Fruit fly (Drosophila melanogaster) whole organism, embryonic: ENCODE measurements around the gene CG13070.

ENCODE experiments used
- BEAF-32 ChIP-seq: fragments of 200-800 bp; sonication (Bioruptor generic); optimal IDR thresholded peaks from 3 replicates; lab custom pipeline; 2017; ENCODE audit warnings: missing biosample characterization, missing genetic modification characterization, mild to moderate bottlenecking, moderate library complexity, missing genetic modification reagents
- CG10565 ChIP-seq: fragments of 200-800 bp; sonication (Bioruptor generic); optimal IDR thresholded peaks from 3 replicates; lab custom pipeline; 2016; ENCODE audit warnings: missing biosample characterization, mild to moderate bottlenecking, missing genetic modification characterization
- CG10979 ChIP-seq: fragments of 200-800 bp; sonication (Bioruptor generic); optimal IDR thresholded peaks from 2 replicates; lab custom pipeline; 2018; ENCODE audit warnings: missing biosample characterization, mild to moderate bottlenecking, missing genetic modification characterization, moderate library complexity
- CG11247 ChIP-seq: fragments of 200-800 bp; sonication (Bioruptor generic); IDR thresholded peaks from 2 replicates; pipeline ENCODE4 v1.3.6; 2022; ENCODE audit warnings: missing biosample characterization, missing genetic modification characterization
- CG11504 ChIP-seq: fragments of 200-800 bp; sonication (Bioruptor generic); optimal IDR thresholded peaks from 3 replicates; lab custom pipeline; 2019; ENCODE audit warnings: missing biosample characterization, mild to moderate bottlenecking, missing genetic modification characterization, moderate library complexity
- CG15011 ChIP-seq: fragments of 200-800 bp; sonication (Bioruptor generic); optimal IDR thresholded peaks from 3 replicates; lab custom pipeline; 2018; ENCODE audit warnings: missing biosample characterization, mild to moderate bottlenecking, missing genetic modification characterization
- CG1529 ChIP-seq: fragments of 200-800 bp; sonication (Bioruptor generic); optimal IDR thresholded peaks from 3 replicates; lab custom pipeline; 2018; ENCODE audit warnings: missing biosample characterization, missing genetic modification characterization
- CG17186 ChIP-seq: fragments of 200-800 bp; sonication (Bioruptor generic); optimal IDR thresholded peaks from 3 replicates; lab custom pipeline; 2017; ENCODE audit warnings: missing biosample characterization, missing genetic modification reagents, missing genetic modification characterization
- CG17361 ChIP-seq: fragments of 200-800 bp; sonication (Bioruptor generic); IDR thresholded peaks from 3 replicates; pipeline ENCODE4 v1.3.6; 2022; ENCODE audit warnings: missing biosample characterization, missing genetic modification characterization
- CG17385 ChIP-seq: fragments of 200-800 bp; sonication (Bioruptor generic); optimal IDR thresholded peaks from 3 replicates; lab custom pipeline; 2018; ENCODE audit warnings: missing biosample characterization, mild to moderate bottlenecking, missing genetic modification characterization
- CG18262 ChIP-seq: fragments of 200-800 bp; optimal IDR thresholded peaks from 3 replicates; lab custom pipeline; 2019; ENCODE audit warnings: missing biosample characterization, mild to moderate bottlenecking, missing genetic modification characterization, moderate library complexity
- CG18619 ChIP-seq: fragments of 200-800 bp; sonication (Bioruptor generic); optimal IDR thresholded peaks from 3 replicates; lab custom pipeline; 2017; ENCODE audit warnings: missing biosample characterization, mild to moderate bottlenecking, missing genetic modification characterization
- CG6254 ChIP-seq: fragments of 200-800 bp; sonication (Bioruptor generic); optimal IDR thresholded peaks from 3 replicates; lab custom pipeline; 2017; ENCODE audit warnings: mild to moderate bottlenecking, missing biosample characterization, missing genetic modification reagents, missing genetic modification characterization
- CG6683 ChIP-seq: fragments of 200-800 bp; sonication (Bioruptor generic); optimal IDR thresholded peaks from 2 replicates; lab custom pipeline; 2017; ENCODE audit warnings: missing biosample characterization, mild to moderate bottlenecking, missing genetic modification characterization, missing genetic modification reagents
- CG6813 ChIP-seq: fragments of 200-800 bp; sonication (Bioruptor generic); optimal IDR thresholded peaks from 2 replicates; lab custom pipeline; 2017; ENCODE audit warnings: missing biosample characterization, missing genetic modification characterization, mild to moderate bottlenecking, moderate library complexity, missing genetic modification reagents
- CG6854 ChIP-seq: fragments of 200-800 bp; sonication (Bioruptor generic); optimal IDR thresholded peaks from 3 replicates; lab custom pipeline; 2017; ENCODE audit warnings: missing biosample characterization, mild to moderate bottlenecking, missing genetic modification characterization
- CG7372 ChIP-seq: fragments of 200-800 bp; sonication (Bioruptor generic); IDR thresholded peaks from 2 replicates; pipeline ENCODE4 v1.3.6; 2022; ENCODE audit warnings: missing biosample characterization, missing genetic modification characterization
- CG7556 ChIP-seq: fragments of 200-800 bp; sonication (Bioruptor generic); optimal IDR thresholded peaks from 2 replicates; lab custom pipeline; 2017; ENCODE audit warnings: missing biosample characterization, mild to moderate bottlenecking, missing genetic modification characterization
- CG7745 ChIP-seq: fragments of 200-800 bp; sonication (Bioruptor generic); optimal IDR thresholded peaks from 2 replicates; lab custom pipeline; 2018; ENCODE audit warnings: missing biosample characterization, mild to moderate bottlenecking, missing genetic modification characterization, moderate library complexity
- CG7928 ChIP-seq: fragments of 200-800 bp; sonication (Bioruptor generic); optimal IDR thresholded peaks from 2 replicates; lab custom pipeline; 2017; ENCODE audit warnings: missing biosample characterization, mild to moderate bottlenecking, missing genetic modification characterization
- CG9817 ChIP-seq: fragments of 200-800 bp; sonication (Bioruptor generic); optimal IDR thresholded peaks from 2 replicates; lab custom pipeline; 2018; ENCODE audit warnings: missing biosample characterization, mild to moderate bottlenecking, missing genetic modification characterization, moderate library complexity
- CG9932 ChIP-seq: fragments of 200-800 bp; sonication (Bioruptor generic); IDR thresholded peaks from 2 replicates; pipeline ENCODE4 v1.3.6; 2022; ENCODE audit warnings: missing biosample characterization, missing genetic modification characterization
- Ets97D ChIP-seq: fragments of 200-800 bp; sonication (Bioruptor generic); optimal IDR thresholded peaks from 3 replicates; lab custom pipeline; 2016; ENCODE audit warnings: missing biosample characterization, missing genetic modification characterization
- Fer1 ChIP-seq: fragments of 200-800 bp; sonication (Bioruptor generic); optimal IDR thresholded peaks from 2 replicates; lab custom pipeline; 2017; ENCODE audit warnings: missing biosample characterization, mild to moderate bottlenecking, missing genetic modification characterization
- Fer2 ChIP-seq: fragments of 200-800 bp; sonication (Bioruptor generic); optimal IDR thresholded peaks from 2 replicates; lab custom pipeline; 2018; ENCODE audit warnings: missing biosample characterization, mild to moderate bottlenecking, missing genetic modification characterization, moderate library complexity
- H2.0 ChIP-seq: fragments of 200-800 bp; sonication (Bioruptor generic); IDR thresholded peaks from 2 replicates; pipeline ENCODE4 v1.3.6; 2022; ENCODE audit warnings: missing biosample characterization, missing genetic modification characterization
- Hr51 ChIP-seq, 2 experiments: fragments of 200-800 bp; sonication (Bioruptor generic); optimal IDR thresholded peaks; 2 replicates in 1 of 2; 3 replicates in 1 of 2; lab custom pipeline; 2016 to 2018; ENCODE audit warnings: missing biosample characterization in 2 of 2, missing genetic modification characterization in 2 of 2, mild to moderate bottlenecking in 1 of 2, moderate library complexity in 1 of 2
- Hsf ChIP-seq: fragments of 200-800 bp; sonication (Bioruptor generic); optimal IDR thresholded peaks from 3 replicates; lab custom pipeline; 2016; ENCODE audit warnings: missing biosample characterization, missing genetic modification characterization
- Mad ChIP-seq: fragments of 200-800 bp; sonication (Bioruptor generic); optimal IDR thresholded peaks from 2 replicates; lab custom pipeline; 2016; ENCODE audit warnings: missing biosample characterization, missing genetic modification characterization
- Oaz ChIP-seq: fragments of 200-800 bp; sonication (Bioruptor generic); IDR thresholded peaks from 2 replicates; pipeline ENCODE4 v1.3.6; 2022; ENCODE audit warnings: missing biosample characterization, missing genetic modification characterization
- Side ChIP-seq: fragments of 200-800 bp; sonication (Bioruptor generic); optimal IDR thresholded peaks from 2 replicates; lab custom pipeline; 2016; ENCODE audit warnings: missing biosample characterization, missing genetic modification characterization
- Sry-δ ChIP-seq: fragments of 200-800 bp; sonication (Bioruptor generic); optimal IDR thresholded peaks from 2 replicates; lab custom pipeline; 2016; ENCODE audit warnings: missing biosample characterization, missing genetic modification characterization
- Vsx1 ChIP-seq: fragments of 200-800 bp; sonication (Bioruptor generic); optimal IDR thresholded peaks from 2 replicates; lab custom pipeline; 2017; ENCODE audit warnings: missing biosample characterization, mild to moderate bottlenecking, missing genetic modification characterization, missing genetic modification reagents
- cato ChIP-seq: fragments of 200-800 bp; sonication (Bioruptor generic); optimal IDR thresholded peaks from 2 replicates; lab custom pipeline; 2016; ENCODE audit warnings: missing biosample characterization, missing genetic modification characterization, borderline replicate concordance
- dmrt99B ChIP-seq: fragments of 200-800 bp; sonication (Bioruptor generic); optimal IDR thresholded peaks from 2 replicates; lab custom pipeline; 2018; ENCODE audit warnings: missing biosample characterization, mild to moderate bottlenecking, missing genetic modification characterization, moderate library complexity
- esg ChIP-seq: fragments of 200-800 bp; sonication (Bioruptor generic); conservative IDR thresholded peaks from 2 replicates; pipeline ENCODE4 v1.3.6; 2022; ENCODE audit warnings: missing biosample characterization, missing genetic modification characterization
- gcm2 ChIP-seq: fragments of 200-800 bp; sonication (Bioruptor generic); optimal IDR thresholded peaks from 2 replicates; lab custom pipeline; 2016; ENCODE audit warnings: missing biosample characterization, missing genetic modification characterization
- gsb-n ChIP-seq: fragments of 200-800 bp; sonication (Bioruptor generic); optimal IDR thresholded peaks from 3 replicates; lab custom pipeline; 2018; ENCODE audit warnings: missing biosample characterization, mild to moderate bottlenecking, missing genetic modification characterization
- jigr1 ChIP-seq: fragments of 200-800 bp; sonication (Bioruptor generic); IDR thresholded peaks from 3 replicates; pipeline ENCODE4 v1.3.6; 2022; ENCODE audit warnings: missing biosample characterization, missing genetic modification characterization
- lilli ChIP-seq: fragments of 200-800 bp; sonication (Bioruptor generic); optimal IDR thresholded peaks from 3 replicates; lab custom pipeline; 2016; ENCODE audit warnings: missing biosample characterization, missing genetic modification characterization
- mirr ChIP-seq: fragments of 200-800 bp; sonication (Bioruptor generic); optimal IDR thresholded peaks from 3 replicates; lab custom pipeline; 2018; ENCODE audit warnings: missing biosample characterization, mild to moderate bottlenecking, missing genetic modification characterization
- mld ChIP-seq: fragments of 200-800 bp; sonication (Bioruptor generic); IDR thresholded peaks from 3 replicates; pipeline ENCODE4 v1.3.6; 2022; ENCODE audit warnings: missing biosample characterization, missing genetic modification characterization; ENCODE audit not compliant: partially characterized antibody
- ranshi ChIP-seq: fragments of 200-800 bp; sonication (Bioruptor generic); IDR thresholded peaks from 2 replicates; pipeline ENCODE4 v1.3.6; 2022; ENCODE audit warnings: missing biosample characterization, missing genetic modification characterization
- sim ChIP-seq: fragments of 200-800 bp; sonication (Bioruptor generic); IDR thresholded peaks from 2 replicates; pipeline ENCODE4 v1.3.6; 2022; ENCODE audit warnings: missing biosample characterization, missing genetic modification characterization
- slou ChIP-seq: fragments of 200-800 bp; sonication (Bioruptor generic); optimal IDR thresholded peaks from 3 replicates; lab custom pipeline; 2016; ENCODE audit warnings: missing biosample characterization, missing genetic modification characterization
- sob ChIP-seq: fragments of 200-800 bp; sonication (Bioruptor generic); IDR thresholded peaks from 2 replicates; pipeline ENCODE4 v1.3.6; 2022; ENCODE audit warnings: missing biosample characterization, missing genetic modification characterization
- tup ChIP-seq: fragments of 200-800 bp; sonication (Bioruptor generic); optimal IDR thresholded peaks from 2 replicates; lab custom pipeline; 2016; ENCODE audit warnings: missing biosample characterization, mild to moderate bottlenecking, missing genetic modification characterization, moderate library complexity
- unpg ChIP-seq: fragments of 200-800 bp; sonication (Bioruptor generic); optimal IDR thresholded peaks from 3 replicates; lab custom pipeline; 2018; ENCODE audit warnings: missing biosample characterization, mild to moderate bottlenecking, missing genetic modification characterization, moderate library complexity
- wek ChIP-seq: fragments of 200-800 bp; sonication (Bioruptor generic); optimal IDR thresholded peaks from 3 replicates; lab custom pipeline; 2018; ENCODE audit warnings: missing biosample characterization, mild to moderate bottlenecking, missing genetic modification characterization, moderate library complexity

Gene CG13070

dm6 chr3L:16228659-16229205, 34.4 kb upstream of the CG13070 start, which contains the start of gene Tmx3 (continued):
- TF ChIP-seq Hsf (GFP tag; lab: Kevin White, UChicago): peak; percentile 70
- TF ChIP-seq cato: peak; percentile 73
- TF ChIP-seq CG10565: no peak
- peak; percentile 11 for TF ChIP-seq CG17186 (GFP tag; lab: Kevin White, UChicago)
- TF ChIP-seq CG11247 (GFP tag; lab: Robert Waterston, UW): peak; percentile 95
- no peak for TF ChIP-seq Vsx1 (GFP tag; lab: Kevin White, UChicago)
- 0 out of 2 replicates have a peak, but pooled peaks have one; percentile 50 for TF ChIP-seq sim
- TF ChIP-seq CG9932: peak; percentile 96
- peak; percentile 26 for TF ChIP-seq Sry-δ (GFP tag; lab: Kevin White, UChicago)
- TF ChIP-seq CG1529 (GFP tag; lab: Kevin White, UChicago): peak; percentile 21
- no peak for TF ChIP-seq mld (GFP tag; lab: Robert Waterston, UW)
- peak; percentile 82 for TF ChIP-seq CG17385
- TF ChIP-seq CG7928: peak; percentile 33
- peak; percentile 88 for TF ChIP-seq CG7372 (GFP tag; lab: Robert Waterston, UW)
- no peak for TF ChIP-seq CG7745 (tag; lab: Kevin White, UChicago)
- peak; percentile 62 for TF ChIP-seq Ets97D (GFP tag; lab: Kevin White, UChicago)
- peak; percentile 79 for TF ChIP-seq CG10979
- peak; percentile 46 for TF ChIP-seq gcm2 (GFP tag; lab: Kevin White, UChicago)
- TF ChIP-seq wek (GFP tag; lab: Kevin White, UChicago): no peak
- TF ChIP-seq CG6683 (GFP tag; lab: Kevin White, UChicago): peak; percentile 30
- TF ChIP-seq CG9817: peak; percentile 90
- TF ChIP-seq lilli (GFP tag; lab: Kevin White, UChicago): peak; percentile 82
- peak; percentile 94 for TF ChIP-seq H2.0 (GFP tag; lab: Robert Waterston, UW)
- peak; percentile 74 to 89 for TF ChIP-seq Hr51 (GFP tag; optimal IDR thresholded peaks at IDR 0.05; lab: Kevin White, UChicago)
- TF ChIP-seq Side (GFP tag; lab: Kevin White, UChicago): peak; percentile 10
- peak; percentile 91 for TF ChIP-seq CG11504 (tag; lab: Kevin White, UChicago)
- TF ChIP-seq CG6854 (GFP tag; lab: Kevin White, UChicago): peak; percentile 11
- TF ChIP-seq CG7556 (GFP tag; lab: Kevin White, UChicago): peak; percentile 86
- TF ChIP-seq CG15011 (GFP tag; lab: Kevin White, UChicago): peak; percentile 54
- peak; percentile 85 for TF ChIP-seq gsb-n (tag; lab: Kevin White, UChicago)
- TF ChIP-seq dmrt99B: no peak
- peak; percentile 95 for TF ChIP-seq sob
- peak; percentile 80 for TF ChIP-seq Fer2 (tag; lab: Kevin White, UChicago)
- no peak for TF ChIP-seq unpg (GFP tag; lab: Kevin White, UChicago)
- TF ChIP-seq CG18619 (GFP tag; lab: Kevin White, UChicago): peak; percentile 84
- TF ChIP-seq CG18262: peak; percentile 91
- TF ChIP-seq Fer1 (GFP tag; lab: Kevin White, UChicago): no peak
- TF ChIP-seq esg: peak; percentile 89
- peak; percentile 46 for TF ChIP-seq CG6813 (GFP tag; lab: Kevin White, UChicago)
- peak; percentile 76 for TF ChIP-seq Oaz (GFP tag; lab: Robert Waterston, UW)
- peak; percentile 67 for TF ChIP-seq slou (GFP tag; lab: Kevin White, UChicago)
- TF ChIP-seq tup (GFP tag; lab: Kevin White, UChicago): peak; percentile 40
- peak; percentile 76 for TF ChIP-seq CG17361 (GFP tag; lab: Robert Waterston, UW)
- peak; percentile 36 for TF ChIP-seq Mad (GFP tag; lab: Kevin White, UChicago)
- no peak for TF ChIP-seq mirr (GFP tag; lab: Kevin White, UChicago)
- TF ChIP-seq jigr1 (GFP tag; lab: Robert Waterston, UW): peak; percentile 77
- TF ChIP-seq ranshi: peak; percentile 95
- TF ChIP-seq BEAF-32 (GFP tag; lab: Kevin White, UChicago): peak; percentile 28
- TF ChIP-seq CG6254: peak; percentile 28
